Worm (Caenorhabditis elegans): Measurements from ENCODE around the gene Y57G11C.22.

DNA sequence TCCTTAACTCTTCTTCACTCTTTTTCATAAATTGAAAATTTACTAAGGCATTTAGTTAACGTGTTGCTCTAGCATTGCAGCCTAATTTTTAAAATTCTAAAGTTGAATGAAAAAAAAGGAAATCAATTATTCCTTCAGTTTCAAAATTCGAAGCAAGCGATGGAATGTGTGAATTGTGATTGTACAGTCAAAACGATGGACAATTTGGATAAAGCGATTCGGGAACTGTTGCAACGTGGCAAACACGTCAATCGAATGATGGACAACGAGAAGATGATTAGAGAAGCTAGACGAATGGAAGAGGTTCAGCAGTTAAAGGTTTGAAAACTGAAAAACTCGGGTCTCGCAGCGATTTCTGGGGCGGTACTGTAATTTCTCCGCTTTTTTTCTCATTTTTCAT lies 37.8 kb upstream of the Y57G11C.22 start, which contains the start of gene Y57G11C.14:
- no peak for TF ChIP-seq cog-1 (tag; optimal IDR thresholded peaks at IDR 0.05)
- no peak for TF ChIP-seq med-1 (GFP tag; optimal IDR thresholded peaks at IDR 0.05; ENCODE audit: insufficient read depth)
- no peak for TF ChIP-seq flt-1 (GFP tag; IDR thresholded peaks at IDR 0.05)
- TF ChIP-seq ztf-29 (GFP tag; IDR thresholded peaks at IDR 0.05): no peak

All from whole organism, midembryonic.